Worm (Caenorhabditis elegans) whole organism, early embryonic: Measurements from ENCODE around the gene szy-20.

ENCODE experiments used
- aly-1 ChIP-seq: sonication (generic microtip); optimal IDR thresholded peaks from 2 replicates; lab custom pipeline; 2016; ENCODE audit warnings: missing genetic modification characterization, missing compliant biosample characterization
- ama-1 ChIP-seq: fragments of 150-350 bp; optimal IDR thresholded peaks from 2 replicates; lab custom pipeline; 2014
- ceh-13 ChIP-seq: fragments of 200-800 bp; sonication (Bioruptor generic); optimal IDR thresholded peaks from 2 replicates; lab custom pipeline; 2018; ENCODE audit warnings: mild to moderate bottlenecking, missing genetic modification characterization, missing compliant biosample characterization
- flt-1 ChIP-seq: fragments of 200-800 bp; sonication (Bioruptor generic); IDR thresholded peaks from 2 replicates; pipeline ENCODE4 v1.3.6; 2022; ENCODE audit warnings: missing genetic modification characterization, missing compliant biosample characterization
- hmbx-1 ChIP-seq: sonication (generic microtip); optimal IDR thresholded peaks from 2 replicates; lab custom pipeline; 2016; ENCODE audit warnings: mild to moderate bottlenecking, missing genetic modification characterization, missing compliant biosample characterization
- hmg-4 ChIP-seq: fragments of 200-800 bp; sonication (Bioruptor generic); optimal IDR thresholded peaks from 2 replicates; lab custom pipeline; 2018; ENCODE audit warnings: mild to moderate bottlenecking, missing genetic modification characterization, missing compliant biosample characterization
- scrt-1 ChIP-seq: fragments of 200-800 bp; sonication (Bioruptor generic); IDR thresholded peaks from 2 replicates; pipeline ENCODE4 v1.3.6; 2022; ENCODE audit warnings: missing genetic modification characterization, missing compliant biosample characterization
- sea-1 ChIP-seq: fragments of 200-800 bp; sonication (Bioruptor generic); conservative IDR thresholded peaks from 2 replicates; pipeline ENCODE4 v1.3.6; 2022; ENCODE audit warnings: missing genetic modification characterization, missing compliant biosample characterization

DNA sequence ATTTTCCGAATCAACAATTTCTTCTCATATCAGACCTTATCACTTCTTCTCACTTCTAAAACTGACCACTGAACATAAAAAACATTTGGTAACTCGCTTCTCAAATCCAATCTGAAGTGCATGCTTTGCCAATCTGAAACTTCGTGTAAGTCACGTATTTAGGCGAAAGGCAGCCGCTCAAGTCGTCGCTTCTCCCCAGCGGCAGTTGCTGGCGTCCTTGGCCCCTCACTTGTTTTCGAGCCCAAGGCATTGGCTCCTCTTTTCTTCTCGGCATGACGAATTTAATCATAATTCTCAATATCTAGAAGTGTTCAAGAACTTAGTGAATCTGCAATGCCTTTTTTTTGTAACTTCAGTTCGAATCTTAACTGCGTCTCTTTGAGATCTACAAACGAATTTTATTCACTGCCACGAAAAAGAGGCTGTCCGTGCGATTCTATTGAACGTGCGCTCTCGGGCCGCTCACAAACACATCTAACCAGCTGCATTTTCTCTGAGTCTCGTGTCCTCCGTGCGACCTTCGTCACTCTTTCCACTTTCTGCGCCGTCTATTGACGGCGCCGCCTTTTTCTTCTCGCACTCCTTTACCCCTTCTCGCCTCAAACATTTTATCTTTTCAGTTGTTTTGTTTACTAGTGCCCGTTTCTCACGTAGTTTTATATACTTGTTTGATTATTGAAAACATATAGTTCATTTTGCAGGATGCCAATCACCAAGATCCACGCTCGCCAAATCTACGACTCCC, 37.6 kb downstream of the szy-20 start:
- no peak for TF ChIP-seq ama-1 (lab: Kevin White, UChicago)
- no peak for TF ChIP-seq hmg-4 (GFP tag; lab: Kevin White, UChicago)
- TF ChIP-seq scrt-1 (GFP tag; lab: Robert Waterston, UW): no peak
- TF ChIP-seq aly-1 (tag; lab: Kevin White, UChicago): no peak
- TF ChIP-seq ceh-13: no peak
- no peak for TF ChIP-seq hmbx-1 (tag; lab: Kevin White, UChicago)
- no peak for TF ChIP-seq flt-1 (GFP tag; lab: Robert Waterston, UW)
- TF ChIP-seq sea-1 (GFP tag; lab: Robert Waterston, UW): no peak
